Fruit fly (Drosophila melanogaster): ENCODE measurements around the gene CG14218.

CG14218 gene

DNA sequence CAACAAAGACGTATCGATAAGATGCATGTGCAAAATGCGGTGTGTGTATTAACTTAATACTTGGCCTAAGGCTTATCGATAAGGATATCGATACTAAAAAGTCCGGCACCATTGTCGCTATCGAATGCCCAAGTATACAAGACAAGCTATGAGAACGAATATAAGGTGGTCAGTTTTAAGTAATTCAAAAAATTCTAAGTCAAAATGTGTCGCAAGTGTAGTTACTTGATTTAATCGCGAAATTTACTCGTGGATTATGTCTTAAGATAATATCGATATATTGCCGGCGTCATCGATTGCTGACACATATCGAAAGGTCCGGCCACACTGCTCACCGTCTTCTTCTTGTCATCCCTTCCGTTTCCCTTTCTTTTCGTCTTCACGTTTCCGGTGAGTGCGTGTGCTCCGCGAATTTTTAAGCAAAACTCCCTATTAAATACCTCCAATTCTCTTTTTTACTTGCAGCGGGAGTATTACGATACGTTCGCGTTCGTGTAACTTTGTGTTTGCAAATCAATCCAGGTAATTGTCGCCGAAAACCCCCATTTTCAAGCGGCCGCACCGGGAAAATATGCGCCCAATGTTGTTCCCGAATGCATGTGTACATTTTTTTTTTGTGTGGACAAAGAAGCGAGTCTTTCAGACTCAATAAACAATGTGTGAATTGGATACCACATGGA lies 16.0 kb upstream of the CG14218 start, which contains the start of gene RpS10b (continued):
- TF ChIP-seq Sox102F (GFP tag; optimal IDR thresholded peaks at IDR 0.05) (peak; percentile 88), CG31627 (GFP tag; optimal IDR thresholded peaks at IDR 0.05) (peak; percentile 77), Sox14 (GFP tag; optimal IDR thresholded peaks at IDR 0.05) (peak; percentile 79), CG1621 (tag; optimal IDR thresholded peaks at IDR 0.05) (peak; percentile 73), CG6792 (GFP tag; optimal IDR thresholded peaks at IDR 0.05) (peak; percentile 81), CG6276 (GFP tag; optimal IDR thresholded peaks at IDR 0.05) (peak; percentile 39), svp (GFP tag) (peak; percentile 70), Hr39 (GFP tag; optimal IDR thresholded peaks at IDR 0.05) (peak; percentile 77), dsx (GFP tag; optimal IDR thresholded peaks at IDR 0.05; ENCODE audit: poor library complexity, severe bottlenecking) (peak; percentile 17)

DNA sequence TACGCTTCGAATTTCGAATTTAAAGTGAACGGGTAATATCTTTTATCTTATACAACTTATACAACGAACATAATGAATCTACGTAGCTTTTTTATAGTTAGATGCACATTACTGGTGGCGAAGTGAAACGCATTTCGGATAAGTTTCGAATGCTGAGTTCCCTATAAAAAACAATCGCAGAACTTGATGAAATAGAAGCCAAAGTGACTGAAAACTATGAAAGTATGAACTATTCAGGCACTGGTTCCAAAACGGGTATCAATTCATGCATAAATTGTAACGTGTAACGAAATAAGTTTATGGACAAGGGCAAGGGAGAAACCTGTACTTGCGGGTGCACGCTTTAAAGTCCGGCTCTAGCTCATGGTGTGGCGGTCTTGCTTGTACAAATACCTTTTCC lies 14.1 kb upstream of the CG14218 start:
- no peak for TF ChIP-seq CG1621 (tag; optimal IDR thresholded peaks at IDR 0.05)
- TF ChIP-seq Smox (GFP tag; optimal IDR thresholded peaks at IDR 0.05): no peak
- TF ChIP-seq fkh (GFP tag; optimal IDR thresholded peaks at IDR 0.05): no peak

DNA sequence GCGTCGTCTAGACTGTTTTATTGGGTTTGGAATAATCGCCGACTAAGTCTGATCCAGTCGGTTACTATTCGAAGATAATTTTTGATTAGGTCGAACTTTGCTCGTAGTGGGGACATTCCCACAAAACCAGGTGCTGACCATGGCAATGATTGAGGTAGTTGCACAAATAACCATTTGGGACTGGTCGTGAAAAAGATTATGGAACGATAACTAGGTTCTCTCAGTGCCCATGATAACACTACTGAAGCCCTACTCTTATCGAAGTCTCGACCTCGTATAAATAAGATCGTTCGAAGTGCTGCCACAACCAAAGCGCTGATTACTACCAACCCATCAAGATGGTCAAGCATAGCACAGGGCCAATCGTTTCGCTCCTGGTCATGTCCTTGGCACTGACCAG lies 10.5 kb upstream of the CG14218 start, which contains the start of gene CG14205:
CG14205 (plus strand) TSS at position 301 of the 400 bp plus-strand sequence.
- no peak for TF ChIP-seq Sox102F (GFP tag; optimal IDR thresholded peaks at IDR 0.05)
- no peak for TF ChIP-seq CG7368 (GFP tag; optimal IDR thresholded peaks at IDR 0.05)
- no peak for TF ChIP-seq spab (GFP tag; optimal IDR thresholded peaks at IDR 0.05)
- TF ChIP-seq CG11762 (GFP tag; optimal IDR thresholded peaks at IDR 0.05; ENCODE audit: insufficient read depth): no peak
- TF ChIP-seq CG15336 (GFP tag; IDR thresholded peaks at IDR 0.05): no peak
- TF ChIP-seq CG10669 (GFP tag; optimal IDR thresholded peaks at IDR 0.05): no peak
- TF ChIP-seq CG3919 (GFP tag; optimal IDR thresholded peaks at IDR 0.05): no peak
- no peak for TF ChIP-seq CG8632 (GFP tag; optimal IDR thresholded peaks at IDR 0.05)
- TF ChIP-seq achi (GFP tag; optimal IDR thresholded peaks at IDR 0.05): no peak
- no peak for TF ChIP-seq dsx (GFP tag; optimal IDR thresholded peaks at IDR 0.05; ENCODE audit: poor library complexity, severe bottlenecking)
- TF ChIP-seq cyc (GFP tag; optimal IDR thresholded peaks at IDR 0.05): no peak
- no peak for TF ChIP-seq CG10631 (GFP tag; optimal IDR thresholded peaks at IDR 0.05)
- no peak for TF ChIP-seq dac (GFP tag; optimal IDR thresholded peaks at IDR 0.05)
- no peak for TF ChIP-seq CG6808 (GFP tag; optimal IDR thresholded peaks at IDR 0.05)
- no peak for TF ChIP-seq OdsH (GFP tag; optimal IDR thresholded peaks at IDR 0.05)
- no peak for TF ChIP-seq Eip78C (GFP tag)
- TF ChIP-seq vri (GFP tag; optimal IDR thresholded peaks at IDR 0.05): no peak
- TF ChIP-seq Ets21C (GFP tag; optimal IDR thresholded peaks at IDR 0.05): no peak
- TF ChIP-seq ss (GFP tag; optimal IDR thresholded peaks at IDR 0.05): no peak

DNA sequence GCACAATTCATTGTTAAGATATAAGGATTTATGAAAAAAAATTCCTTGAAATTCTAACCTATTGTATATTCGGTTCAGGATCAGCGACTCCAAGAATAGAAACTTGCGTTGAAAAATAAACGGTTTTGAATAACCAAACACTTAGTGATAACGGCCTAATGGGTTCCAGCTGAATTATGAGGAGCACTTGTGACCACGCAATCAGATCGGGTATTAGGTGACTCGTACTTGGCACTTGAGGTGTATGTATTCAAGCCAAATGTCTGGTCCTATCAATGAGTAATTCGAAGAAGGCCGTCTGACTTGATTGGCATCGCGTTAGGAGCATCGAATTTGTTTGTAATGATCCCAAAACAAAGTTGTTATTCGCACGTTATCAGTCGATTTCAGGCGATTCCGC lies 8.8 kb upstream of the CG14218 start:
- no peak for TF ChIP-seq Gug (GFP tag; IDR thresholded peaks at IDR 0.05)
- no peak for TF ChIP-seq Sox14 (GFP tag; optimal IDR thresholded peaks at IDR 0.05)
- TF ChIP-seq Ets21C (GFP tag; optimal IDR thresholded peaks at IDR 0.05): no peak
- no peak for TF ChIP-seq ss (GFP tag; optimal IDR thresholded peaks at IDR 0.05)
- TF ChIP-seq lz (GFP tag; optimal IDR thresholded peaks at IDR 0.05): no peak
- no peak for TF ChIP-seq OdsH (GFP tag; optimal IDR thresholded peaks at IDR 0.05)
- no peak for TF ChIP-seq Eip75B (GFP tag; optimal IDR thresholded peaks at IDR 0.05)
- no peak for TF ChIP-seq fkh (GFP tag; optimal IDR thresholded peaks at IDR 0.05)

- TF ChIP-seq Sox102F (GFP tag; optimal IDR thresholded peaks at IDR 0.05): no peak
- TF ChIP-seq svp (GFP tag): no peak
- no peak for TF ChIP-seq CG31627 (GFP tag; optimal IDR thresholded peaks at IDR 0.05)
- TF ChIP-seq CG6854 (GFP tag; optimal IDR thresholded peaks at IDR 0.05): no peak
- TF ChIP-seq CG8632 (GFP tag; optimal IDR thresholded peaks at IDR 0.05): no peak
- TF ChIP-seq CG3032 (tag; optimal IDR thresholded peaks at IDR 0.05): no peak
- TF ChIP-seq CG11902 (GFP tag; optimal IDR thresholded peaks at IDR 0.05): no peak
- TF ChIP-seq CG32006 (GFP tag; optimal IDR thresholded peaks at IDR 0.05): no peak
- no peak for TF ChIP-seq CG11294 (GFP tag; IDR thresholded peaks at IDR 0.05)
- no peak for TF ChIP-seq CG34406 (GFP tag; optimal IDR thresholded peaks at IDR 0.05)
- no peak for TF ChIP-seq CG16779 (tag; optimal IDR thresholded peaks at IDR 0.05)
- no peak for TF ChIP-seq Hr38 (GFP tag; optimal IDR thresholded peaks at IDR 0.05)
- no peak for TF ChIP-seq fd59A (GFP tag; optimal IDR thresholded peaks at IDR 0.05)
- TF ChIP-seq Met (GFP tag; optimal IDR thresholded peaks at IDR 0.05): no peak
These were observed 8.3 kb upstream of the CG14218 start, which contains the start of gene CG14219 for dm6 chrX:19590070-19590469. TSS of gene CG14219 (minus strand) at chrX:19590170.
